Worm (Caenorhabditis elegans) whole organism, L1 larva: ENCODE data around the gene nhr-136.

Experiments used
- aha-1 ChIP-seq: fragments of 150-350 bp; optimal IDR thresholded peaks from 2 replicates; lab custom pipeline; 2014; ENCODE audit warnings: missing biosample characterization, missing genetic modification characterization
- blmp-1 ChIP-seq: fragments of 150-350 bp; optimal IDR thresholded peaks from 2 replicates; lab custom pipeline; 2014; ENCODE audit warnings: missing biosample characterization, missing genetic modification characterization
- dpl-1 ChIP-seq, 3 experiments: fragments of 150-350 bp in 2 of 3; sonication (generic microtip) in 1 of 3; optimal IDR thresholded peaks; 2 replicates each; lab custom pipeline; 2014 to 2017; ENCODE audit warnings: missing biosample characterization in 3 of 3, missing genetic modification characterization in 3 of 3, missing genetic modification reagents in 3 of 3
- efl-1 ChIP-seq, 4 experiments: fragments of 150-350 bp; optimal IDR thresholded peaks in 3 of 4; peaks in 1 of 4; 1 replicate in 1 of 4; 2 replicates in 3 of 4; lab custom pipeline; 2014; ENCODE audit warnings: missing biosample characterization in 2 of 4, missing genetic modification characterization in 2 of 4, missing genetic modification reagents in 2 of 4
- egl-27 ChIP-seq, 2 experiments: fragments of 150-350 bp in 1 of 2; sonication (generic microtip); optimal IDR thresholded peaks; 3 replicates each; lab custom pipeline; 2017 to 2018; ENCODE audit warnings: missing biosample characterization in 2 of 2, missing genetic modification characterization in 2 of 2, missing genetic modification reagents in 2 of 2
- elt-2 ChIP-seq: sonication (generic microtip); optimal IDR thresholded peaks from 2 replicates; lab custom pipeline; 2016; ENCODE audit warnings: missing genetic modification characterization, mild to moderate bottlenecking, inconsistent platforms, missing compliant biosample characterization, missing genetic modification reagents
- lin-13 ChIP-seq: fragments of 150-350 bp; optimal IDR thresholded peaks from 2 replicates; lab custom pipeline; 2014; ENCODE audit warnings: missing biosample characterization, missing genetic modification reagents, missing genetic modification characterization
- lin-39 ChIP-seq: fragments of 150-350 bp; optimal IDR thresholded peaks from 2 replicates; lab custom pipeline; 2014; ENCODE audit warnings: missing biosample characterization, missing genetic modification reagents, missing genetic modification characterization
- lsy-2 ChIP-seq, 2 experiments: fragments of 150-350 bp; optimal IDR thresholded peaks; 2 replicates each; lab custom pipeline; 2014; ENCODE audit warnings: missing biosample characterization in 2 of 2, missing genetic modification characterization in 2 of 2
- nhr-47 ChIP-seq: sonication (generic microtip); optimal IDR thresholded peaks from 2 replicates; lab custom pipeline; 2016; ENCODE audit warnings: mild to moderate bottlenecking, missing genetic modification characterization, moderate library complexity, missing compliant biosample characterization
- unc-130 ChIP-seq: fragments of 150-350 bp; optimal IDR thresholded peaks from 2 replicates; lab custom pipeline; 2017; ENCODE audit warnings: missing biosample characterization, missing genetic modification characterization, inconsistent platforms
- zag-1 ChIP-seq: fragments of 150-350 bp; optimal IDR thresholded peaks from 2 replicates; lab custom pipeline; 2014; ENCODE audit warnings: missing biosample characterization, missing genetic modification characterization
- ztf-11 ChIP-seq, 2 experiments: sonication (generic microtip); optimal IDR thresholded peaks; 2 replicates each; lab custom pipeline; 2016 to 2017; ENCODE audit warnings: missing genetic modification characterization in 2 of 2, missing biosample characterization in 1 of 2, missing compliant biosample characterization in 1 of 2

DNA sequence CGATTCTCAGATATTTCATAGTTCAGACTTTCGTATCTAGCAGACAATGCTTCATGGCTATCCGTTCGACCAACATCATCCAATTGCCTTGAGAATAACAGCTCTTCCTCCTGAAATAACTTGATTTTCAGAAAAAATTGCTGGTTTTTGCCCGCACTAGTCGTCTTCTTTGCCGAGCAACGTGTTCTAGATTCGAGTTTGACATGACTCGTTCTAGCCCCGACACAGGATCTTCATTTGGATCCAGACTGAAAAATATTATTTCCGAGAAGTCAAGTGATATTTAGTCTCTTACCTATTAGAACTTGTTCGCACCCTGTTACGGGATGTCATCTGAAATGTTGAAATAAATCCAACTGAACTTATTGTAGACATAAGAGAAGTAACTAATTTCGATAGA lies 43.9 kb upstream of the nhr-136 start, which contains the start of gene clh-6:
- no peak for TF ChIP-seq nhr-47
- no peak for TF ChIP-seq unc-130 (tag; lab: Kevin White, UChicago)
- TF ChIP-seq dpl-1 (GFP tag; optimal IDR thresholded peaks at IDR 0.05; lab: Kevin White, UChicago) = no peak
- TF ChIP-seq zag-1 (tag; lab: Kevin White, UChicago) = no peak
- TF ChIP-seq lin-13 (GFP tag; lab: Kevin White, UChicago) = no peak
- no peak for TF ChIP-seq blmp-1 (tag; lab: Kevin White, UChicago)
- no peak for TF ChIP-seq lsy-2 (tag; optimal IDR thresholded peaks at IDR 0.05; lab: Kevin White, UChicago)
- no peak for TF ChIP-seq efl-1 (optimal IDR thresholded peaks at IDR 0.05; lab: Kevin White, UChicago)
- peak in 1 of 2 experiments; percentile 64 for TF ChIP-seq efl-1 (GFP tag; optimal IDR thresholded peaks at IDR 0.05 in 1 of 2; lab: Kevin White, UChicago)
- TF ChIP-seq lin-39 (tag; lab: Kevin White, UChicago) = no peak
- TF ChIP-seq egl-27 (tag; optimal IDR thresholded peaks at IDR 0.05; lab: Kevin White, UChicago) = no peak
- TF ChIP-seq elt-2 (tag; lab: Kevin White, UChicago) = no peak
- no peak for TF ChIP-seq aha-1 (tag; lab: Kevin White, UChicago)
- no peak for TF ChIP-seq ztf-11 (tag; optimal IDR thresholded peaks at IDR 0.05; lab: Kevin White, UChicago)
